Worm (Caenorhabditis elegans) whole organism, L1 larva: ENCODE results near the gene pole-2.
A peak's percentile ranks its signal among the peaks of the same experiment; 100 is the strongest.

Experiments
- C16A3.4 ChIP-seq: fragments of 150-350 bp; optimal IDR thresholded peaks from 2 replicates; lab custom pipeline; 2014; ENCODE audit warnings: missing biosample characterization, missing genetic modification characterization
- F16B12.6 ChIP-seq: fragments of 150-350 bp; optimal IDR thresholded peaks from 2 replicates; lab custom pipeline; 2014; ENCODE audit warnings: missing biosample characterization, missing genetic modification characterization
- alr-1 ChIP-seq: fragments of 200-800 bp; sonication (Bioruptor generic); optimal IDR thresholded peaks from 2 replicates; lab custom pipeline; 2018; ENCODE audit warnings: borderline replicate concordance, mild to moderate bottlenecking, missing genetic modification characterization, missing compliant biosample characterization
- blmp-1 ChIP-seq: fragments of 150-350 bp; optimal IDR thresholded peaks from 2 replicates; lab custom pipeline; 2014; ENCODE audit warnings: missing biosample characterization, missing genetic modification characterization
- ceh-63 ChIP-seq: fragments of 200-800 bp; sonication (Bioruptor generic); optimal IDR thresholded peaks from 2 replicates; lab custom pipeline; 2018; ENCODE audit warnings: mild to moderate bottlenecking, missing genetic modification characterization, missing compliant biosample characterization
- ceh-8 ChIP-seq: fragments of 200-800 bp; sonication (Bioruptor generic); optimal IDR thresholded peaks from 2 replicates; lab custom pipeline; 2018; ENCODE audit warnings: mild to moderate bottlenecking, missing genetic modification characterization, moderate library complexity, missing compliant biosample characterization
- ceh-82 ChIP-seq, 3 experiments: fragments of 150-350 bp in 1 of 3; sonication (generic microtip) in 2 of 3; optimal IDR thresholded peaks; 2 replicates each; lab custom pipeline; 2014 to 2017; ENCODE audit warnings: missing biosample characterization in 3 of 3, missing genetic modification characterization in 3 of 3
- ces-1 ChIP-seq: fragments of 150-350 bp; optimal IDR thresholded peaks from 2 replicates; lab custom pipeline; 2014; ENCODE audit warnings: missing biosample characterization, missing genetic modification reagents, missing genetic modification characterization
- dpl-1 ChIP-seq, 3 experiments: fragments of 150-350 bp in 2 of 3; sonication (generic microtip) in 1 of 3; optimal IDR thresholded peaks; 2 replicates each; lab custom pipeline; 2014 to 2017; ENCODE audit warnings: missing biosample characterization in 3 of 3, missing genetic modification characterization in 3 of 3, missing genetic modification reagents in 3 of 3
- efl-1 ChIP-seq, 4 experiments: fragments of 150-350 bp; optimal IDR thresholded peaks in 3 of 4; peaks in 1 of 4; 1 replicate in 1 of 4; 2 replicates in 3 of 4; lab custom pipeline; 2014; ENCODE audit warnings: missing biosample characterization in 2 of 4, missing genetic modification characterization in 2 of 4, missing genetic modification reagents in 2 of 4
- efl-3 ChIP-seq: fragments of 200-800 bp; sonication (Bioruptor generic); optimal IDR thresholded peaks from 2 replicates; lab custom pipeline; 2018; ENCODE audit warnings: mild to moderate bottlenecking, missing genetic modification characterization, missing compliant biosample characterization
- egl-13 ChIP-seq: sonication (generic microtip); optimal IDR thresholded peaks from 2 replicates; lab custom pipeline; 2016; ENCODE audit warnings: missing genotype, missing genetic modification reagents, missing genetic modification characterization, missing compliant biosample characterization
- elt-3 ChIP-seq, 6 experiments: fragments of 150-350 bp in 1 of 6; sonication (generic microtip); optimal IDR thresholded peaks; 2 replicates each; lab custom pipeline; 2017 to 2018; ENCODE audit warnings: missing biosample characterization in 6 of 6, missing genetic modification characterization in 6 of 6, inconsistent platforms in 1 of 6
- fkh-8 ChIP-seq: sonication (generic microtip); optimal IDR thresholded peaks from 2 replicates; lab custom pipeline; 2016; ENCODE audit warnings: mild to moderate bottlenecking, missing genetic modification characterization, missing compliant biosample characterization
- fos-1 ChIP-seq: fragments of 150-350 bp; optimal IDR thresholded peaks from 2 replicates; lab custom pipeline; 2014; ENCODE audit warnings: missing biosample characterization, missing genetic modification characterization
- hpl-2 ChIP-seq: fragments of 150-350 bp; optimal IDR thresholded peaks from 2 replicates; lab custom pipeline; 2014; ENCODE audit warnings: missing biosample characterization, missing genetic modification reagents, missing genetic modification characterization
- irx-1 ChIP-seq: sonication (generic microtip); optimal IDR thresholded peaks from 2 replicates; lab custom pipeline; 2016; ENCODE audit warnings: missing genetic modification characterization, missing compliant biosample characterization
- lin-35 ChIP-seq, 2 experiments: fragments of 150-350 bp; optimal IDR thresholded peaks; 2 replicates each; lab custom pipeline; 2014; ENCODE audit warnings: missing biosample characterization in 2 of 2, missing genetic modification characterization in 2 of 2, missing genetic modification reagents in 2 of 2
- lsy-2 ChIP-seq, 2 experiments: fragments of 150-350 bp; optimal IDR thresholded peaks; 2 replicates each; lab custom pipeline; 2014; ENCODE audit warnings: missing biosample characterization in 2 of 2, missing genetic modification characterization in 2 of 2
- mef-2 ChIP-seq: fragments of 150-350 bp; optimal IDR thresholded peaks from 2 replicates; lab custom pipeline; 2014; ENCODE audit warnings: missing biosample characterization, missing genetic modification characterization
- mep-1 ChIP-seq: fragments of 150-350 bp; optimal IDR thresholded peaks from 2 replicates; lab custom pipeline; 2014; ENCODE audit warnings: missing biosample characterization, missing genetic modification characterization
- nhr-12 ChIP-seq: sonication (generic microtip); optimal IDR thresholded peaks from 2 replicates; lab custom pipeline; 2017; ENCODE audit warnings: missing biosample characterization, missing genetic modification characterization
- nhr-20 ChIP-seq: sonication (generic microtip); optimal IDR thresholded peaks from 2 replicates; lab custom pipeline; 2016; ENCODE audit warnings: mild to moderate bottlenecking, missing genetic modification characterization, missing compliant biosample characterization
- nhr-47 ChIP-seq: sonication (generic microtip); optimal IDR thresholded peaks from 2 replicates; lab custom pipeline; 2016; ENCODE audit warnings: mild to moderate bottlenecking, missing genetic modification characterization, moderate library complexity, missing compliant biosample characterization
- nhr-71 ChIP-seq: sonication (generic microtip); optimal IDR thresholded peaks from 2 replicates; lab custom pipeline; 2016; ENCODE audit warnings: mild to moderate bottlenecking, missing genetic modification characterization, moderate library complexity, missing compliant biosample characterization
- nhr-77 ChIP-seq: fragments of 150-350 bp; optimal IDR thresholded peaks from 2 replicates; lab custom pipeline; 2014; ENCODE audit warnings: missing biosample characterization, missing genetic modification characterization
- pqm-1 ChIP-seq: sonication (generic microtip); optimal IDR thresholded peaks from 3 replicates; lab custom pipeline; 2017; ENCODE audit warnings: missing biosample characterization, missing genetic modification characterization
- skn-1 ChIP-seq: fragments of 150-350 bp; optimal IDR thresholded peaks from 2 replicates; lab custom pipeline; 2014; ENCODE audit warnings: missing biosample characterization, missing genetic modification characterization
- snpc-4 ChIP-seq: fragments of 150-350 bp; optimal IDR thresholded peaks from 2 replicates; lab custom pipeline; 2014; ENCODE audit warnings: missing biosample characterization, missing genetic modification characterization
- snu-23 ChIP-seq: sonication (generic microtip); optimal IDR thresholded peaks from 2 replicates; lab custom pipeline; 2016; ENCODE audit warnings: missing genetic modification characterization, missing compliant biosample characterization
- sox-4 ChIP-seq: sonication (generic microtip); optimal IDR thresholded peaks from 2 replicates; lab custom pipeline; 2016; ENCODE audit warnings: missing genetic modification characterization, missing compliant biosample characterization
- swsn-7 ChIP-seq: sonication (generic microtip); optimal IDR thresholded peaks from 2 replicates; lab custom pipeline; 2016; ENCODE audit warnings: missing genetic modification characterization, missing compliant biosample characterization
- tlp-1 ChIP-seq: fragments of 150-350 bp; optimal IDR thresholded peaks from 2 replicates; lab custom pipeline; 2014; ENCODE audit warnings: missing biosample characterization, missing genetic modification characterization
- unc-62 ChIP-seq: fragments of 150-350 bp; optimal IDR thresholded peaks from 2 replicates; lab custom pipeline; 2014; ENCODE audit warnings: missing biosample characterization, missing genetic modification reagents, missing genetic modification characterization
- xbp-1 ChIP-seq: sonication (generic microtip); optimal IDR thresholded peaks from 2 replicates; lab custom pipeline; 2016; ENCODE audit warnings: missing genetic modification characterization, missing compliant biosample characterization
- ztf-4 ChIP-seq: fragments of 150-350 bp; optimal IDR thresholded peaks from 2 replicates; lab custom pipeline; 2014; ENCODE audit warnings: missing biosample characterization, missing genetic modification characterization

The pole-2 gene

ce11 chrIV:8708046-8708445 is 21.6 kb upstream of the pole-2 start:
- no peak for TF ChIP-seq ceh-8
- TF ChIP-seq unc-62 (GFP tag; lab: Kevin White, UChicago): no peak
- TF ChIP-seq xbp-1: no peak
- no peak for TF ChIP-seq fos-1 (tag; lab: Kevin White, UChicago)

DNA sequence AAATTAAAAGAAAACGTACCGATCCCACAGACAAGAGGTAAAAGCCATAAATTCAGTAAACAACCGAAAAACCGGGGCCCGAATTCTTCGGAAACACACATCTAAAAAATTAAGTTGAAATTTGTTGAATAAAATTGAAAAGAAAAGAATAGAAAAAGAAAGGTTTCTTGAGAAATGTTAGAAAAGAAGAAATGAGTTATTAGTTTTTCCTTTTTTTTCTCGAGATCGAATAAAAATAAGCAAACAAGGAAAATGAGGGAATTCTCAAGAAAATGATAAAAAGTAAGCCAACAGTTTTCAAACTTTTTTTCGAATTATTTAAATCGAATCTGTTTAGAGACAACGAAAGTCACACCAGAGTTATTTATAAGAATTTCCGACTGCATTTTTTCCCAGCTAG is 19.1 kb upstream of the pole-2 start, which contains the start of gene H23L24.4:
Gene H23L24.4, minus strand, starts transcription at position 101 of the 400 bp plus-strand sequence.
- TF ChIP-seq nhr-77 (tag; lab: Kevin White, UChicago) (no peak), nhr-71 (no peak), ces-1 (no peak), egl-13 (tag; lab: Kevin White, UChicago) (no peak), irx-1 (tag; lab: Kevin White, UChicago) (no peak)

DNA sequence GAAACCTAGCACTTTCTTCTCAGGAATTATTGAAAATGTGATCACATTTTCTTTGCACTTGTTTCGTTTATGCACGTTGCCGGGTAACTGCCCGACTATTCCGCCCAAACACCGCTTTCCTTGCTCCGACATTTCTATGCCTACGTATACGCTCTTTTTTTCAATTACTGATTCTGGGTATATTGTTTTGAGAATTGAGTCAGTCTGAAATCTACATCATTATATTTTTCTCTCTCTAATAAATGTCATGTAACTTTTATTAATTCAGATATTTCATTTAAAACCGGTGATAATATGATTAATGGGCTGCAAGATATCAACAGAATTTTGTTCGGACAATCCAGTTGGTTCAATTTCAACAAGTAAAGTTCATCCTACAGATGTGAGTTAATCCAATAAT is 11.0 kb upstream of the pole-2 start, which contains the start of gene ttll-11:
Gene ttll-11, plus strand, starts transcription at position 301 of the 400 bp plus-strand sequence.
- TF ChIP-seq pqm-1 (no peak), nhr-12 (no peak), fkh-8 (tag; lab: Kevin White, UChicago) (peak; percentile 76), swsn-7 (tag; lab: Kevin White, UChicago) (peak; percentile 5), nhr-71 (peak; percentile 31)

DNA sequence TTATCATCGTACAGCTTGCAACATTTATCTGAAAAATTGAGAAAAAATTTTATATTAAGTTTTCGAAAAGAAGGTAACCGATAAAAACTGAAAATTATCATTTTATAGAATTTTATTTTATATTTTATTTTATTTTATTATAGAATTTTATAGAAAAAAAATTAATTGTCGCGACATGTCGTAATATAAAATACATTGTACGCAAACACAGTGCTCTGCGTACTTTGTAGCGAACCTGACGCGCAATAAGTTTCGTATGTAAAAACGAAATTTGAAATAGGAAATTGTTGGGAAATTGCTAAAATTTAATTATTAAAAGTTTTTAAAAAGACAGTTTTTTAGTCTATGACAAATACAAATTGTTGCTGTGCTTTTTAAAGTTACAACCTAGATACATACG is 5.1 kb upstream of the pole-2 start, which contains the start of the genes hst-1 and ints-6:
Gene hst-1, minus strand, starts transcription at position 28 of the 400 bp plus-strand sequence.
Gene ints-6, plus strand, starts transcription at position 260 of the 400 bp plus-strand sequence.
- TF ChIP-seq swsn-7 (tag; lab: Kevin White, UChicago) (peak; percentile 9), hpl-2 (no peak), lin-35 (GFP tag; optimal IDR thresholded peaks at IDR 0.05; lab: Kevin White, UChicago) (peak in 1 of 2 experiments; percentile 29), ztf-4 (no peak), lsy-2 (tag; optimal IDR thresholded peaks at IDR 0.05; lab: Kevin White, UChicago) (peak; percentile 40 to 56), blmp-1 (tag; lab: Kevin White, UChicago) (peak; percentile 4), elt-3 (tag; optimal IDR thresholded peaks at IDR 0.05; lab: Kevin White, UChicago) (no peak), tlp-1 (tag; lab: Kevin White, UChicago) (no peak), mef-2 (tag; lab: Kevin White, UChicago) (no peak), C16A3.4 (tag; lab: Kevin White, UChicago) (peak; percentile 16), ceh-82 (tag; optimal IDR thresholded peaks at IDR 0.05; lab: Kevin White, UChicago) (no peak), nhr-12 (no peak), efl-1 (optimal IDR thresholded peaks at IDR 0.05; lab: Kevin White, UChicago) (peak; percentile 14 to 35), efl-1 (GFP tag; optimal IDR thresholded peaks at IDR 0.05 in 1 of 2; lab: Kevin White, UChicago) (peak; percentile 40 to 88), irx-1 (tag; lab: Kevin White, UChicago) (no peak), mep-1 (tag; lab: Kevin White, UChicago) (peak; percentile 51), snu-23 (GFP tag; lab: Kevin White, UChicago) (peak; percentile 46), dpl-1 (GFP tag; optimal IDR thresholded peaks at IDR 0.05; lab: Kevin White, UChicago) (peak in 2 of 3 experiments; percentile 27 to 56), nhr-71 (peak; percentile 38), nhr-47 (peak; percentile 32), sox-4 (tag; lab: Kevin White, UChicago) (no peak), nhr-20 (tag; lab: Kevin White, UChicago) (peak; percentile 21), ces-1 (no peak), xbp-1 (peak; percentile 28), efl-3 (GFP tag; lab: Kevin White, UChicago) (no peak), F16B12.6 (tag; lab: Kevin White, UChicago) (peak; percentile 76), alr-1 (tag; lab: Kevin White, UChicago) (no peak), ceh-63 (GFP tag; lab: Kevin White, UChicago) (no peak), skn-1 (tag; lab: Kevin White, UChicago) (peak; percentile 41), snpc-4 (no peak)
